Worm (Caenorhabditis elegans) whole organism, young adult: ENCODE data around the gene lido-11.

ENCODE experiments used
- B0261.1 ChIP-seq: sonication (generic microtip); optimal IDR thresholded peaks from 2 replicates; lab custom pipeline; 2016; ENCODE audit warnings: mild to moderate bottlenecking, missing genetic modification characterization, moderate library complexity, missing compliant biosample characterization
- C06A6.2 ChIP-seq: fragments of 200-800 bp; sonication (Bioruptor generic); conservative IDR thresholded peaks from 2 replicates; pipeline ENCODE4 v1.3.6; 2022; ENCODE audit warnings: missing genetic modification characterization, missing compliant biosample characterization
- D2030.7 ChIP-seq: fragments of 200-800 bp; sonication (Bioruptor generic); IDR thresholded peaks from 2 replicates; pipeline ENCODE4 v1.3.6; 2022; ENCODE audit warnings: missing genetic modification reagents, missing genetic modification characterization, missing compliant biosample characterization
- F37B4.10 ChIP-seq: fragments of 200-800 bp; sonication (Bioruptor generic); IDR thresholded peaks from 2 replicates; pipeline ENCODE4 v1.3.6; 2022; ENCODE audit warnings: missing genetic modification characterization, missing compliant biosample characterization
- F52B5.7 ChIP-seq: sonication (generic microtip); optimal IDR thresholded peaks from 2 replicates; lab custom pipeline; 2016; ENCODE audit warnings: mild to moderate bottlenecking, missing genetic modification characterization, missing compliant biosample characterization
- F55B11.4 ChIP-seq: sonication (generic microtip); optimal IDR thresholded peaks from 2 replicates; lab custom pipeline; 2016; ENCODE audit warnings: missing compliant biosample characterization, missing genetic modification characterization, borderline replicate concordance; ENCODE audit not compliant: insufficient read depth
- K11D2.4 ChIP-seq: fragments of 200-800 bp; sonication (Bioruptor generic); IDR thresholded peaks from 2 replicates; pipeline ENCODE4 v1.3.6; 2022; ENCODE audit warnings: missing genetic modification reagents, missing genetic modification characterization, missing compliant biosample characterization
- Y53F4B.3 ChIP-seq: fragments of 200-800 bp; sonication (Bioruptor generic); IDR thresholded peaks from 2 replicates; pipeline ENCODE4 v1.3.6; 2022; ENCODE audit warnings: missing genetic modification reagents, missing genetic modification characterization, missing compliant biosample characterization
- Y53G8AR.9 ChIP-seq: fragments of 200-800 bp; sonication (Bioruptor generic); conservative IDR thresholded peaks from 2 replicates; pipeline ENCODE4 v1.3.6; 2022; ENCODE audit warnings: missing genetic modification reagents, missing genetic modification characterization, missing compliant biosample characterization
- ama-1 ChIP-seq, 3 experiments: fragments of 150-350 bp in 1 of 3; sonication (generic microtip) in 2 of 3; optimal IDR thresholded peaks; 2 replicates each; lab custom pipeline; 2014 to 2018; ENCODE audit warnings: missing biosample characterization in 2 of 3, missing genetic modification characterization in 2 of 3, missing genetic modification reagents in 2 of 3
- attf-5 ChIP-seq: fragments of 200-800 bp; sonication (Bioruptor generic); optimal IDR thresholded peaks from 2 replicates; lab custom pipeline; 2018; ENCODE audit warnings: mild to moderate bottlenecking, missing genetic modification characterization, missing compliant biosample characterization
- bed-2 ChIP-seq: fragments of 200-800 bp; sonication (Bioruptor generic); IDR thresholded peaks from 2 replicates; pipeline ENCODE4 v1.3.6; 2022; ENCODE audit warnings: missing genetic modification reagents, missing genetic modification characterization, missing compliant biosample characterization
- ccch-3 ChIP-seq: fragments of 200-800 bp; sonication (Bioruptor generic); optimal IDR thresholded peaks from 2 replicates; lab custom pipeline; 2018; ENCODE audit warnings: mild to moderate bottlenecking, missing genetic modification characterization, missing compliant biosample characterization
- cebp-2 ChIP-seq: fragments of 200-800 bp; sonication (Bioruptor generic); IDR thresholded peaks from 2 replicates; pipeline ENCODE4 v1.3.6; 2022; ENCODE audit warnings: missing genetic modification characterization, missing compliant biosample characterization
- ceh-27 ChIP-seq: fragments of 200-800 bp; sonication (Bioruptor generic); optimal IDR thresholded peaks from 2 replicates; lab custom pipeline; 2018; ENCODE audit warnings: mild to moderate bottlenecking, missing genetic modification characterization, moderate library complexity, missing compliant biosample characterization
- ceh-58 ChIP-seq: fragments of 200-800 bp; sonication (Bioruptor generic); IDR thresholded peaks from 2 replicates; pipeline ENCODE4 v1.3.6; 2022; ENCODE audit warnings: missing genetic modification characterization, missing compliant biosample characterization
- ceh-79 ChIP-seq: sonication (generic microtip); optimal IDR thresholded peaks from 2 replicates; lab custom pipeline; 2017; ENCODE audit warnings: mild to moderate bottlenecking, missing genetic modification characterization, missing compliant biosample characterization
- egl-18 ChIP-seq: fragments of 200-800 bp; sonication (Bioruptor generic); IDR thresholded peaks from 2 replicates; pipeline ENCODE4 v1.3.6; 2022; ENCODE audit warnings: missing genetic modification reagents, missing genetic modification characterization, missing compliant biosample characterization
- gei-17 ChIP-seq: fragments of 200-800 bp; sonication (Bioruptor generic); optimal IDR thresholded peaks from 2 replicates; lab custom pipeline; 2018; ENCODE audit warnings: mild to moderate bottlenecking, missing genetic modification characterization, missing compliant biosample characterization
- him-1 ChIP-seq: sonication (generic microtip); optimal IDR thresholded peaks from 2 replicates; lab custom pipeline; 2016; ENCODE audit warnings: missing genotype, missing genetic modification reagents, missing genetic modification characterization, missing compliant biosample characterization
- hlh-26 ChIP-seq: fragments of 200-800 bp; sonication (Bioruptor generic); conservative IDR thresholded peaks from 2 replicates; pipeline ENCODE4 v1.3.6; 2022; ENCODE audit warnings: missing genetic modification reagents, missing genetic modification characterization, missing compliant biosample characterization
- lag-1 ChIP-seq: fragments of 200-800 bp; sonication (Bioruptor generic); IDR thresholded peaks from 2 replicates; pipeline ENCODE4 v1.3.6; 2022; ENCODE audit warnings: missing genetic modification reagents, missing genetic modification characterization, missing compliant biosample characterization
- lin-26 ChIP-seq: fragments of 200-800 bp; sonication (Bioruptor generic); IDR thresholded peaks from 2 replicates; pipeline ENCODE4 v1.3.6; 2022; ENCODE audit warnings: missing genetic modification reagents, missing genetic modification characterization, missing compliant biosample characterization
- lsy-27 ChIP-seq: sonication (generic microtip); optimal IDR thresholded peaks from 2 replicates; lab custom pipeline; 2017; ENCODE audit warnings: missing genetic modification characterization, mild to moderate bottlenecking, missing compliant biosample characterization, antibody characterized with exemption, missing genotype, borderline replicate concordance; ENCODE audit not compliant: insufficient read depth
- madf-3 ChIP-seq: fragments of 200-800 bp; sonication (Bioruptor generic); IDR thresholded peaks from 2 replicates; pipeline ENCODE4 v1.3.6; 2022; ENCODE audit warnings: missing genetic modification reagents, missing genetic modification characterization, missing compliant biosample characterization
- mes-4 ChIP-seq: sonication (generic microtip); optimal IDR thresholded peaks from 2 replicates; lab custom pipeline; 2016; ENCODE audit warnings: missing genotype, missing genetic modification characterization, missing compliant biosample characterization
- pbrm-1 ChIP-seq: fragments of 200-800 bp; sonication (Bioruptor generic); IDR thresholded peaks from 2 replicates; pipeline ENCODE4 v1.3.6; 2022; ENCODE audit warnings: missing genetic modification reagents, missing genetic modification characterization, missing compliant biosample characterization
- pha-4 ChIP-seq: fragments of 150-350 bp; sonication (generic microtip); optimal IDR thresholded peaks from 2 replicates; lab custom pipeline; 2014; ENCODE audit warnings: missing biosample characterization, missing genetic modification reagents, missing genetic modification characterization
- repo-1 ChIP-seq: sonication (generic microtip); optimal IDR thresholded peaks from 2 replicates; lab custom pipeline; 2017; ENCODE audit warnings: mild to moderate bottlenecking, missing genetic modification characterization, missing compliant biosample characterization
- rpc-1 ChIP-seq, 2 experiments: fragments of 150-350 bp in 1 of 2; sonication (generic microtip) in 1 of 2; optimal IDR thresholded peaks; 2 replicates each; lab custom pipeline; 2014 to 2018; ENCODE audit warnings: missing biosample characterization in 1 of 2, missing genetic modification characterization in 1 of 2, missing genetic modification reagents in 1 of 2, missing genotype in 1 of 2
- snpc-1.1 ChIP-seq: sonication (generic microtip); optimal IDR thresholded peaks from 2 replicates; lab custom pipeline; 2017; ENCODE audit warnings: missing genetic modification characterization, mild to moderate bottlenecking, missing compliant biosample characterization, antibody characterized with exemption, moderate library complexity, missing genotype, missing genetic modification reagents; ENCODE audit not compliant: insufficient read depth
- snpc-4 ChIP-seq, 5 experiments: fragments of 150-350 bp in 1 of 5; sonication (generic microtip) in 4 of 5; optimal IDR thresholded peaks; 2 replicates each; lab custom pipeline; 2014 to 2018; ENCODE audit warnings: missing genetic modification characterization in 5 of 5, missing biosample characterization in 3 of 5, antibody characterized with exemption in 2 of 5, mild to moderate bottlenecking in 2 of 5, missing compliant biosample characterization in 2 of 5, missing genotype in 2 of 5, moderate library complexity in 2 of 5, missing genetic modification reagents in 1 of 5
- sptf-2 ChIP-seq: fragments of 200-800 bp; sonication (Bioruptor generic); optimal IDR thresholded peaks from 2 replicates; lab custom pipeline; 2018; ENCODE audit warnings: mild to moderate bottlenecking, missing genetic modification characterization, missing compliant biosample characterization
- tbp1 ChIP-seq: fragments of 200-800 bp; sonication (Bioruptor generic); optimal IDR thresholded peaks from 2 replicates; lab custom pipeline; 2018; ENCODE audit warnings: mild to moderate bottlenecking, missing genetic modification characterization, missing compliant biosample characterization
- tbx-9 ChIP-seq: sonication (generic microtip); optimal IDR thresholded peaks from 2 replicates; lab custom pipeline; 2016; ENCODE audit warnings: borderline replicate concordance, missing genetic modification characterization, inconsistent platforms, missing compliant biosample characterization
- ztf-25 ChIP-seq: fragments of 200-800 bp; sonication (Bioruptor generic); IDR thresholded peaks from 2 replicates; pipeline ENCODE4 v1.3.6; 2022; ENCODE audit warnings: missing genetic modification reagents, missing genetic modification characterization, missing compliant biosample characterization
- ztf-26 ChIP-seq: sonication (generic microtip); optimal IDR thresholded peaks from 2 replicates; lab custom pipeline; 2017; ENCODE audit warnings: missing genetic modification characterization, missing compliant biosample characterization

Gene lido-11

ce11 chrII:3003667-3004066 is at the start of gene lido-11:
lido-11 (plus strand) TSS chrII:3003967.
- TF ChIP-seq him-1 (tag; lab: Kevin White, UChicago), result no peak
- no peak for TF ChIP-seq D2030.7 (GFP tag; lab: Robert Waterston, UW)

- TF ChIP-seq ama-1 (optimal IDR thresholded peaks at IDR 0.05; lab: Kevin White, UChicago) (no peak), ama-1 (GFP tag; optimal IDR thresholded peaks at IDR 0.05; lab: Kevin White, UChicago) (no peak), bed-2 (GFP tag; lab: Robert Waterston, UW) (no peak), hlh-26 (no peak), madf-3 (GFP tag; lab: Robert Waterston, UW) (no peak), pha-4 (tag; lab: Kevin White, UChicago) (no peak), gei-17 (no peak), ceh-79 (tag; lab: Kevin White, UChicago) (no peak), cebp-2 (GFP tag; lab: Robert Waterston, UW) (no peak), F52B5.7 (no peak), ztf-25 (no peak), F37B4.10 (GFP tag; lab: Robert Waterston, UW) (no peak), B0261.1 (peak; percentile 34), lsy-27 (tag; lab: Kevin White, UChicago) (no peak), Y53G8AR.9 (GFP tag; lab: Robert Waterston, UW) (no peak), attf-5 (GFP tag; lab: Kevin White, UChicago) (no peak), C06A6.2 (no peak), lin-26 (GFP tag; lab: Robert Waterston, UW) (0 out of 2 replicates have a peak, but pooled peaks have one; percentile 22), lag-1 (GFP tag; lab: Robert Waterston, UW) (no peak), tbp1 (GFP tag; lab: Kevin White, UChicago) (peak; percentile 70), F55B11.4 (tag; lab: Kevin White, UChicago) (no peak), pbrm-1 (no peak), snpc-1.1 (tag; lab: Kevin White, UChicago) (no peak), ceh-58 (GFP tag; lab: Robert Waterston, UW) (no peak), repo-1 (tag; lab: Kevin White, UChicago) (no peak), mes-4 (tag; lab: Kevin White, UChicago) (no peak), sptf-2 (GFP tag; lab: Kevin White, UChicago) (no peak), K11D2.4 (no peak), ztf-26 (no peak), ceh-27 (no peak), snpc-4 (GFP tag; optimal IDR thresholded peaks at IDR 0.05; lab: Kevin White, UChicago) (no peak), snpc-4 (tag; optimal IDR thresholded peaks at IDR 0.05; lab: Kevin White, UChicago) (no peak), Y53F4B.3 (GFP tag; lab: Robert Waterston, UW) (no peak), egl-18 (GFP tag; lab: Robert Waterston, UW) (no peak), rpc-1 (optimal IDR thresholded peaks at IDR 0.05; lab: Kevin White, UChicago) (no peak), rpc-1 (tag; optimal IDR thresholded peaks at IDR 0.05; lab: Kevin White, UChicago) (peak; percentile 62), tbx-9 (tag; lab: Kevin White, UChicago) (no peak)
Observed at ce11 chrII:2955656-2956115, 48.1 kb upstream of the lido-11 start, which contains the start of gene irld-48. irld-48 (plus strand) TSS chrII:2956065.

DNA sequence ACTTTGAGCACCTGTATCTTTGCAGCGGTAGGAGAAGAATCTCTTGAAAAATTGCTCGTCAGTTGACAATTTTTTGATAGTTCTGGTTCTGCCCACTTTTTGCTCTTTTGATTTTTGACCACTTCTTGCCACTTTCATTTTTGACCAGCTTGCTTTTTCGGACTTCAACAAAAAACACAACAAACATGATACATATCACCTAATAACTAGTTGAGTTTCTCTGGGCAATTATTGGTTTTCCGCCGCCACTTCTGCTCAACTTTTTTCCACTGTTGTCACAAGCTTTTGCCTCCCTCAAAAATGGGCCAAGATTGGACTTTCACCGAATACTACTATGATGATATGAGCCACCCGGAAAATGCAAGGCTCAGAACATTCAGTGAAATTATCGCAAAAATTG is 45.5 kb upstream of the lido-11 start, which contains the start of gene srw-60:
TSS of gene srw-60 (plus strand) at position 301 of the 400 bp plus-strand sequence.
- no peak for TF ChIP-seq ccch-3
- 0 out of 2 replicates have a peak, but pooled peaks have one; percentile 23 for TF ChIP-seq ceh-58 (GFP tag; lab: Robert Waterston, UW)
- TF ChIP-seq, all 124 proteins: peak for 1
